Worm (Caenorhabditis elegans): ENCODE measurements around the gene K02H11.4.

ce11 chrV:1495752-1496151 lies 35.3 kb downstream of the K02H11.4 start:
- no peak for TF ChIP-seq ceh-82 (tag; optimal IDR thresholded peaks at IDR 0.05)
- TF ChIP-seq Y55F3AM.14 (GFP tag; optimal IDR thresholded peaks at IDR 0.05), result no peak
- no peak for TF ChIP-seq nhr-237 (tag; optimal IDR thresholded peaks at IDR 0.05)
- no peak for TF ChIP-seq nhr-21 (tag; optimal IDR thresholded peaks at IDR 0.05)
- TF ChIP-seq nhr-23 (tag; optimal IDR thresholded peaks at IDR 0.05), result no peak

Data from whole organism, L2 larva.